Fruit fly (Drosophila melanogaster): ENCODE measurements around the gene CG44385.
A peak's percentile ranks its signal among the peaks of the same experiment; 100 is the strongest.

Gene CG44385

dm6 chrX:11109670-11110069, 22.5 kb downstream of the CG44385 start:
- no peak for TF ChIP-seq acj6 (GFP tag; optimal IDR thresholded peaks at IDR 0.05)
- peak; percentile 83 for TF ChIP-seq svp (GFP tag)
- no peak for TF ChIP-seq eg (GFP tag; IDR thresholded peaks at IDR 0.05)

DNA sequence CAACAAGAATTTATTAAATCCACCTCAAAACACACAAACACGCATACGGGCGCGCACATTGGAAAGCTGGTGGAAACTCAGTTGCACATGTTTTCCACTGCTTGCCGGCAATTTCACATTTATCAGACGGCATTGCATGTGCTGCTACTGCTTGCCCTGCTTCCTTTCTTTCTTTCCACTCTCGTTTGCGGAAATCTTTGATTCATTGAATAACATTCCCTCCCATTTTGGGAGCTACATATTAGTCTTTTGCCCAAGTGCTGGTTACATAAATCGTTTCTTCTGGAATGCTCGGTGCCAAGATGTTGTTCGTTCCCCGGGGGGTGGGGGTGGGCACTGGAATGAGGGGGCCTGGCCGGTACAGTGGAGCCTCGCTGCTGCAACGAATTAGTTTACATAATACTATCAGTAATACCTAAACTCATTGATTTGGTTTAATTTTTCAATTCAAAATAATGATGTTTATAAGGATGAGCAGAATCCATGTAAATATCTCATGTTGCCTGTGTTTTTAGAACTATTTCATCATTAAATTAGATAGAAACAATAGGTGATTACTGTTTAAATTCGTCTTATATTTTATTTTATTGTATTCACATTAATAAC, 23.3 kb downstream of the CG44385 start:
- TF ChIP-seq Hr39 (GFP tag; optimal IDR thresholded peaks at IDR 0.05) (no peak), CG32006 (GFP tag; optimal IDR thresholded peaks at IDR 0.05) (no peak), CG10669 (GFP tag; optimal IDR thresholded peaks at IDR 0.05) (no peak), CG3919 (GFP tag; optimal IDR thresholded peaks at IDR 0.05) (no peak), eg (GFP tag; IDR thresholded peaks at IDR 0.05) (peak; percentile 75), vri (GFP tag; optimal IDR thresholded peaks at IDR 0.05) (peak; percentile 87), CG11902 (GFP tag; optimal IDR thresholded peaks at IDR 0.05) (no peak), Eip93F (GFP tag; optimal IDR thresholded peaks at IDR 0.05) (no peak), CG3032 (tag; optimal IDR thresholded peaks at IDR 0.05) (peak; percentile 22), CG15336 (GFP tag; IDR thresholded peaks at IDR 0.05) (peak; percentile 54), CG6163 (GFP tag; IDR thresholded peaks at IDR 0.05) (peak; percentile 23; the same call in 1 of the 3 replicates), Gug (GFP tag; IDR thresholded peaks at IDR 0.05) (0 out of 2 replicates have a peak, but pooled peaks have one; percentile 18), CG8119 (GFP tag; IDR thresholded peaks at IDR 0.05) (peak; percentile 52; the same call in 2 of the 3 replicates)

- no peak for TF ChIP-seq fd59A (GFP tag; optimal IDR thresholded peaks at IDR 0.05)
- TF ChIP-seq OdsH (GFP tag; optimal IDR thresholded peaks at IDR 0.05): peak; percentile 53
- TF ChIP-seq Eip93F (GFP tag; optimal IDR thresholded peaks at IDR 0.05): peak; percentile 48
- no peak for TF ChIP-seq CG8119 (GFP tag; IDR thresholded peaks at IDR 0.05)
- TF ChIP-seq Met (GFP tag; optimal IDR thresholded peaks at IDR 0.05): peak; percentile 54
- peak; percentile 48 for TF ChIP-seq CG31627 (GFP tag; optimal IDR thresholded peaks at IDR 0.05)
- peak; percentile 54 for TF ChIP-seq esn (GFP tag; optimal IDR thresholded peaks at IDR 0.05)
- TF ChIP-seq dsx (GFP tag; optimal IDR thresholded peaks at IDR 0.05; ENCODE audit: poor library complexity, severe bottlenecking): no peak
- TF ChIP-seq Hr38 (GFP tag; optimal IDR thresholded peaks at IDR 0.05): no peak
- no peak for TF ChIP-seq Eip75B (GFP tag; optimal IDR thresholded peaks at IDR 0.05)
- TF ChIP-seq CG15336 (GFP tag; IDR thresholded peaks at IDR 0.05): no peak
- peak; percentile 78 for TF ChIP-seq Eip78C (GFP tag)
- no peak for TF ChIP-seq Blimp-1 (GFP tag; optimal IDR thresholded peaks at IDR 0.05)
- peak in 1 of 2 experiments; percentile 31 for TF ChIP-seq salr (GFP tag; optimal IDR thresholded peaks at IDR 0.05)
- TF ChIP-seq CG10631 (GFP tag; optimal IDR thresholded peaks at IDR 0.05): peak; percentile 42
- TF ChIP-seq ss (GFP tag; optimal IDR thresholded peaks at IDR 0.05): no peak
- TF ChIP-seq CG6163 (GFP tag; IDR thresholded peaks at IDR 0.05): 0 out of 3 replicates have a peak, but pooled peaks have one; percentile 27
- TF ChIP-seq CG32006 (GFP tag; optimal IDR thresholded peaks at IDR 0.05): peak; percentile 30
- TF ChIP-seq CG6276 (GFP tag; optimal IDR thresholded peaks at IDR 0.05): no peak
- peak; percentile 42 for TF ChIP-seq CG3032 (tag; optimal IDR thresholded peaks at IDR 0.05)
- TF ChIP-seq CG8632 (GFP tag; optimal IDR thresholded peaks at IDR 0.05): peak; percentile 2
- peak; percentile 35 for TF ChIP-seq topi (GFP tag; optimal IDR thresholded peaks at IDR 0.05)
- peak; percentile 18 for TF ChIP-seq CG34406 (GFP tag; optimal IDR thresholded peaks at IDR 0.05)
- TF ChIP-seq achi (GFP tag; optimal IDR thresholded peaks at IDR 0.05): peak; percentile 52
- 0 out of 2 replicates have a peak, but pooled peaks have one; percentile 15 for TF ChIP-seq Gug (GFP tag; IDR thresholded peaks at IDR 0.05)
- peak; percentile 46 for TF ChIP-seq CG3919 (GFP tag; optimal IDR thresholded peaks at IDR 0.05)
- TF ChIP-seq CG6792 (GFP tag; optimal IDR thresholded peaks at IDR 0.05): no peak
- TF ChIP-seq fd85E (GFP tag; optimal IDR thresholded peaks at IDR 0.05): no peak
- no peak for TF ChIP-seq CG16779 (tag; optimal IDR thresholded peaks at IDR 0.05)
- peak; percentile 15 for TF ChIP-seq cyc (GFP tag; optimal IDR thresholded peaks at IDR 0.05)
- TF ChIP-seq lz (GFP tag; optimal IDR thresholded peaks at IDR 0.05): peak; percentile 45
- peak; percentile 34 for TF ChIP-seq CG6854 (GFP tag; optimal IDR thresholded peaks at IDR 0.05)
- TF ChIP-seq acj6 (GFP tag; optimal IDR thresholded peaks at IDR 0.05): peak; percentile 58
- TF ChIP-seq CG8319 (GFP tag; optimal IDR thresholded peaks at IDR 0.05): no peak
- TF ChIP-seq net (GFP tag; optimal IDR thresholded peaks at IDR 0.05): no peak
- no peak for TF ChIP-seq Lpt (GFP tag; optimal IDR thresholded peaks at IDR 0.05)
- peak; percentile 45 for TF ChIP-seq Ets21C (GFP tag; optimal IDR thresholded peaks at IDR 0.05)
- TF ChIP-seq CG11902 (GFP tag; optimal IDR thresholded peaks at IDR 0.05): no peak
- no peak for TF ChIP-seq dac (GFP tag; optimal IDR thresholded peaks at IDR 0.05)
These were observed 23.9 kb downstream of the CG44385 start, which contains the start of gene Hsp60A for dm6 chrX:11108148-11108844. Gene Hsp60A (plus strand): TSS chrX:11108482.
